2 fruit fly cellular contexts compared by ENCODE assay signal in the genomic region with DNA sequence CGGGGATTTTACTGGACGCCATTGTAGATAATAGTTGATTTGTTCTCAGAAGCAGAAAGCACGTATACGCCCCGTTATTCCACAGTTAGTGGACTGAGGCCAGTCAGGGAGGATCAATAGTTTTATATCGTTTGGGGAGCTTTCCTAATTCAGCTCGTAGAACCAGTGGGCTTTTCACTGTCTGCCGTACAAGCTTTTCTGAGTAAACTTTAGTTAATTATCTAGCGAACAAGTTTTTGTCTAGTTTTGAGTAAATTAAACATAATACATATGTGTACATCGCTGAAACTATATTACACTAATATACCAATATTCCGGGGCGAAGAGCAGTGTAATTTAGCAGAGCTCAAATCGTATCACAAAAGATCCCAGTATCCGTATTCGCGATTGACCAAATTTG.
TF ChIP-seq lines count a peak whose summit lies in the region.

A gene (minus strand): TSS at position 101 of the 400 bp plus-strand sequence.

- TF ChIP-seq CTCF in whole organism, embryonic (GFP tag; optimal IDR thresholded peaks at IDR 0.05; lab: Kevin White, UChicago), result no peak

TF ChIP-seq in whole organism, adult, 20 proteins besides CTCF, POLR2A, EP300 and RAD21:
- TF ChIP-seq Hr96 (GFP tag; optimal IDR thresholded peaks at IDR 0.05; lab: Kevin White, UChicago) (no peak), cic (GFP tag; optimal IDR thresholded peaks at IDR 0.05; lab: Kevin White, UChicago) (peak; percentile 28), CG12768 (GFP tag; optimal IDR thresholded peaks at IDR 0.05; lab: Kevin White, UChicago) (peak; percentile 10)

TF ChIP-seq in whole organism, embryonic, 481 proteins besides CTCF, POLR2A, EP300 and RAD21:
- no peak for TF ChIP-seq Awh (GFP tag; IDR thresholded peaks at IDR 0.05; lab: Robert Waterston, UW)
- TF ChIP-seq crol (GFP tag; IDR thresholded peaks at IDR 0.05; lab: Robert Waterston, UW), result no peak
- no peak for TF ChIP-seq CG12155 (GFP tag; optimal IDR thresholded peaks at IDR 0.05; lab: Kevin White, UChicago)
- peak; percentile 20 for TF ChIP-seq exex (tag; optimal IDR thresholded peaks at IDR 0.05; lab: Kevin White, UChicago)
- TF ChIP-seq CG3407 (GFP tag; optimal IDR thresholded peaks at IDR 0.05; lab: Kevin White, UChicago), result no peak
